Worm (Caenorhabditis elegans): ENCODE results near the gene sulp-5.

- TF ChIP-seq alr-1 (tag; optimal IDR thresholded peaks at IDR 0.05) (no peak), unc-62 (GFP tag; optimal IDR thresholded peaks at IDR 0.05) (no peak)
Observed at ce11 chrV:11836073-11836472, 43.8 kb upstream of the sulp-5 start, which contains the start of gene R13H4.2.
